Worm (Caenorhabditis elegans) whole organism, L2 larva: ENCODE results near the gene fkb-4.

Source experiments
- R02D3.7 ChIP-seq: fragments of 150-350 bp; optimal IDR thresholded peaks from 2 replicates; lab custom pipeline; 2014; ENCODE audit warnings: missing biosample characterization, missing genetic modification characterization
- elt-1 ChIP-seq: fragments of 150-350 bp; optimal IDR thresholded peaks from 2 replicates; lab custom pipeline; 2014; ENCODE audit warnings: missing biosample characterization, missing genetic modification characterization
- mdl-1 ChIP-seq, 2 experiments: fragments of 150-350 bp in 1 of 2; sonication (generic microtip) in 1 of 2; optimal IDR thresholded peaks; 2 replicates each; lab custom pipeline; 2017; ENCODE audit warnings: missing biosample characterization in 2 of 2, missing genetic modification characterization in 2 of 2
- nhr-77 ChIP-seq: fragments of 150-350 bp; optimal IDR thresholded peaks from 2 replicates; lab custom pipeline; 2014; ENCODE audit warnings: missing biosample characterization, missing genetic modification characterization
- snpc-4 ChIP-seq: fragments of 150-350 bp; optimal IDR thresholded peaks from 2 replicates; lab custom pipeline; 2014; ENCODE audit warnings: missing biosample characterization, missing genetic modification characterization

ce11 chrV:12773852-12774251, 13.1 kb downstream of the fkb-4 start:
- no peak for TF ChIP-seq nhr-77
- TF ChIP-seq snpc-4: no peak
- TF ChIP-seq R02D3.7: no peak
- TF ChIP-seq mdl-1 (tag; optimal IDR thresholded peaks at IDR 0.05; lab: Kevin White, UChicago): no peak
- no peak for TF ChIP-seq elt-1 (tag; lab: Kevin White, UChicago)
